Fruit fly (Drosophila melanogaster) whole organism, embryonic: ENCODE results near the gene CG9107.

Source experiments
- Adf1 ChIP-seq: fragments of 200-800 bp; sonication (Bioruptor generic); IDR thresholded peaks from 2 replicates; pipeline ENCODE4 v1.3.6; 2022; ENCODE audit warnings: missing biosample characterization, missing genetic modification characterization
- Bgb ChIP-seq: fragments of 200-800 bp; sonication (Bioruptor generic); IDR thresholded peaks from 2 replicates; pipeline ENCODE4 v1.3.6; 2022; ENCODE audit warnings: missing biosample characterization, missing genetic modification characterization; ENCODE audit not compliant: partially characterized antibody
- Blimp-1 ChIP-seq: fragments of 200-800 bp; sonication (Bioruptor generic); optimal IDR thresholded peaks from 3 replicates; lab custom pipeline; 2018; ENCODE audit warnings: missing biosample characterization, missing genetic modification characterization, mild to moderate bottlenecking, moderate library complexity, missing genetic modification reagents
- CG13123 ChIP-seq: fragments of 200-800 bp; sonication (Bioruptor generic); optimal IDR thresholded peaks from 2 replicates; lab custom pipeline; 2016; ENCODE audit warnings: missing biosample characterization, missing genetic modification characterization
- CG13775 ChIP-seq: fragments of 200-800 bp; sonication (Bioruptor generic); optimal IDR thresholded peaks from 3 replicates; lab custom pipeline; 2017; ENCODE audit warnings: missing biosample characterization, mild to moderate bottlenecking, missing genetic modification characterization
- CG13894 ChIP-seq: fragments of 200-800 bp; sonication (Bioruptor generic); optimal IDR thresholded peaks from 3 replicates; lab custom pipeline; 2018; ENCODE audit warnings: missing biosample characterization, mild to moderate bottlenecking, missing genetic modification characterization, moderate library complexity
- CG15479 ChIP-seq: fragments of 200-800 bp; sonication (Bioruptor generic); optimal IDR thresholded peaks from 3 replicates; lab custom pipeline; 2019; ENCODE audit warnings: missing biosample characterization, mild to moderate bottlenecking, missing genetic modification characterization, moderate library complexity
- CG15514 ChIP-seq: fragments of 200-800 bp; sonication (Bioruptor generic); optimal IDR thresholded peaks from 3 replicates; lab custom pipeline; 2017; ENCODE audit warnings: missing biosample characterization, missing genetic modification characterization, mild to moderate bottlenecking, moderate library complexity, missing genetic modification reagents
- CG15696 ChIP-seq: fragments of 200-800 bp; sonication (Bioruptor generic); optimal IDR thresholded peaks from 2 replicates; lab custom pipeline; 2019; ENCODE audit warnings: missing biosample characterization, mild to moderate bottlenecking, missing genetic modification characterization, moderate library complexity
- CG16779 ChIP-seq: fragments of 200-800 bp; sonication (Bioruptor generic); IDR thresholded peaks from 2 replicates; pipeline ENCODE4 v1.3.6; 2022; ENCODE audit warnings: missing biosample characterization, missing genetic modification characterization
- CG18599 ChIP-seq: fragments of 200-800 bp; sonication (Bioruptor generic); optimal IDR thresholded peaks from 3 replicates; lab custom pipeline; 2017; ENCODE audit warnings: missing biosample characterization, missing genetic modification characterization, mild to moderate bottlenecking, moderate library complexity, missing genetic modification reagents
- CG32767 ChIP-seq: fragments of 200-800 bp; sonication (Bioruptor generic); IDR thresholded peaks from 2 replicates; pipeline ENCODE4 v1.3.6; 2022; ENCODE audit warnings: missing biosample characterization, missing genetic modification characterization
- CG4854 ChIP-seq: fragments of 200-800 bp; sonication (Bioruptor generic); optimal IDR thresholded peaks from 2 replicates; lab custom pipeline; 2016; ENCODE audit warnings: missing biosample characterization, missing genetic modification characterization, inconsistent platforms
- CG7357 ChIP-seq: fragments of 200-800 bp; sonication (Bioruptor generic); IDR thresholded peaks from 3 replicates; pipeline ENCODE4 v1.3.6; 2022; ENCODE audit warnings: missing biosample characterization, missing genetic modification characterization
- CkIIα-i1 ChIP-seq: fragments of 200-800 bp; sonication (Bioruptor generic); IDR thresholded peaks from 2 replicates; pipeline ENCODE4 v1.3.6; 2022; ENCODE audit warnings: missing biosample characterization, missing genetic modification characterization
- Deaf1 ChIP-seq: fragments of 200-800 bp; optimal IDR thresholded peaks from 3 replicates; lab custom pipeline; 2019; ENCODE audit warnings: missing biosample characterization, mild to moderate bottlenecking, missing genetic modification characterization, moderate library complexity
- Dref ChIP-seq: fragments of 200-800 bp; sonication (Bioruptor generic); IDR thresholded peaks from 2 replicates; pipeline ENCODE4 v1.3.6; 2022; ENCODE audit warnings: missing biosample characterization, missing genetic modification characterization
- HmgZ ChIP-seq: fragments of 200-800 bp; sonication (Bioruptor generic); optimal IDR thresholded peaks from 2 replicates; lab custom pipeline; 2018; ENCODE audit warnings: missing biosample characterization, mild to moderate bottlenecking, missing genetic modification characterization
- Hr51 ChIP-seq, 2 experiments: fragments of 200-800 bp; sonication (Bioruptor generic); optimal IDR thresholded peaks; 2 replicates in 1 of 2; 3 replicates in 1 of 2; lab custom pipeline; 2016 to 2018; ENCODE audit warnings: missing biosample characterization in 2 of 2, missing genetic modification characterization in 2 of 2, mild to moderate bottlenecking in 1 of 2, moderate library complexity in 1 of 2
- Med ChIP-seq: fragments of 200-800 bp; sonication (Bioruptor generic); peaks from one replicate; lab custom pipeline; 2016; ENCODE audit warnings: missing biosample characterization, missing genetic modification characterization, mild to moderate bottlenecking, inconsistent platforms, moderate library complexity
- Meics ChIP-seq: fragments of 200-800 bp; sonication (Bioruptor generic); optimal IDR thresholded peaks from 2 replicates; lab custom pipeline; 2017; ENCODE audit warnings: missing biosample characterization, mild to moderate bottlenecking, missing genetic modification characterization
- Mes4 ChIP-seq: fragments of 200-800 bp; sonication (Bioruptor generic); optimal IDR thresholded peaks from 2 replicates; lab custom pipeline; 2016; ENCODE audit warnings: missing biosample characterization, missing genetic modification characterization
- Pdp1 ChIP-seq, 2 experiments: fragments of 200-800 bp; sonication (Bioruptor generic); optimal IDR thresholded peaks; 3 replicates each; lab custom pipeline; 2016; ENCODE audit warnings: missing biosample characterization in 2 of 2, missing genetic modification characterization in 2 of 2, mild to moderate bottlenecking in 1 of 2, moderate library complexity in 1 of 2
- Trl ChIP-seq, 3 experiments: fragments of >200 bp in 2 of 3; fragments of 200-800 bp in 1 of 3; sonication (Bioruptor generic) in 1 of 3; optimal IDR thresholded peaks; 2 replicates in 1 of 3; 3 replicates in 2 of 3; lab custom pipeline; 2016 to 2017; ENCODE audit warnings: missing biosample characterization in 1 of 3, missing genetic modification characterization in 1 of 3
- ase ChIP-seq: fragments of 200-800 bp; sonication (Bioruptor generic); IDR thresholded peaks from 3 replicates; pipeline ENCODE4 v1.3.6; 2022; ENCODE audit warnings: missing biosample characterization, missing genetic modification characterization
- ash1 ChIP-seq: fragments of 200-800 bp; sonication (Bioruptor generic); optimal IDR thresholded peaks from 2 replicates; lab custom pipeline; 2018; ENCODE audit warnings: missing biosample characterization, mild to moderate bottlenecking, missing genetic modification characterization
- cg ChIP-seq: fragments of 200-800 bp; sonication (Bioruptor generic); optimal IDR thresholded peaks from 3 replicates; lab custom pipeline; 2019; ENCODE audit warnings: missing biosample characterization, mild to moderate bottlenecking, missing genetic modification characterization, moderate library complexity
- grau ChIP-seq: fragments of 200-800 bp; optimal IDR thresholded peaks from 3 replicates; lab custom pipeline; 2019; ENCODE audit warnings: missing biosample characterization, mild to moderate bottlenecking, missing genetic modification characterization, moderate library complexity
- hkb ChIP-seq, 2 experiments: fragments of 200-800 bp in 1 of 2; fragments of >200 bp in 1 of 2; sonication (Bioruptor generic) in 1 of 2; IDR thresholded peaks in 1 of 2; optimal IDR thresholded peaks in 1 of 2; 2 replicates each; pipeline versions ENCODE4 v1.3.6 to Lab custom; 2017 to 2022; ENCODE audit warnings: missing biosample characterization in 1 of 2, missing genetic modification characterization in 1 of 2
- inv ChIP-seq: fragments of 200-800 bp; sonication (Bioruptor generic); IDR thresholded peaks from 2 replicates; pipeline ENCODE4 v1.3.6; 2022; ENCODE audit warnings: missing biosample characterization, missing genetic modification characterization; ENCODE audit not compliant: partially characterized antibody
- lab ChIP-seq: fragments of 200-800 bp; sonication (Bioruptor generic); optimal IDR thresholded peaks from 3 replicates; lab custom pipeline; 2017; ENCODE audit warnings: missing biosample characterization, missing genetic modification characterization, mild to moderate bottlenecking, moderate library complexity, missing genetic modification reagents
- nom ChIP-seq: fragments of 200-800 bp; sonication (Bioruptor generic); optimal IDR thresholded peaks from 2 replicates; lab custom pipeline; 2017; ENCODE audit warnings: missing biosample characterization, missing genetic modification characterization, mild to moderate bottlenecking, moderate library complexity, missing genetic modification reagents
- ro ChIP-seq: fragments of 200-800 bp; sonication (Bioruptor generic); IDR thresholded peaks from 2 replicates; pipeline ENCODE4 v1.3.6; 2022; ENCODE audit warnings: missing biosample characterization, missing genetic modification characterization
- row ChIP-seq: fragments of 200-800 bp; sonication (Bioruptor generic); IDR thresholded peaks from 3 replicates; pipeline ENCODE4 v1.3.6; 2022; ENCODE audit warnings: missing biosample characterization, missing genetic modification characterization
- seq ChIP-seq: fragments of 200-800 bp; sonication (Bioruptor generic); IDR thresholded peaks from 2 replicates; pipeline ENCODE4 v1.3.6; 2022; ENCODE audit warnings: missing biosample characterization, missing genetic modification characterization
- sug ChIP-seq: fragments of 200-800 bp; optimal IDR thresholded peaks from 2 replicates; lab custom pipeline; 2019; ENCODE audit warnings: missing biosample characterization, mild to moderate bottlenecking, missing genetic modification characterization, moderate library complexity
- tio ChIP-seq: fragments of 200-800 bp; sonication (Bioruptor generic); optimal IDR thresholded peaks from 2 replicates; lab custom pipeline; 2017; ENCODE audit warnings: missing biosample characterization, missing genetic modification characterization, inconsistent platforms
- tna ChIP-seq: fragments of 200-800 bp; sonication (Bioruptor generic); IDR thresholded peaks from 2 replicates; pipeline ENCODE4 v1.3.6; 2022; ENCODE audit warnings: missing biosample characterization, missing genetic modification characterization; ENCODE audit not compliant: partially characterized antibody
- ttk ChIP-seq: fragments of 200-800 bp; sonication (Bioruptor generic); IDR thresholded peaks from 2 replicates; pipeline ENCODE4 v2.1.2; 2022; ENCODE audit warnings: missing biosample characterization, missing genetic modification characterization

The CG9107 gene

DNA sequence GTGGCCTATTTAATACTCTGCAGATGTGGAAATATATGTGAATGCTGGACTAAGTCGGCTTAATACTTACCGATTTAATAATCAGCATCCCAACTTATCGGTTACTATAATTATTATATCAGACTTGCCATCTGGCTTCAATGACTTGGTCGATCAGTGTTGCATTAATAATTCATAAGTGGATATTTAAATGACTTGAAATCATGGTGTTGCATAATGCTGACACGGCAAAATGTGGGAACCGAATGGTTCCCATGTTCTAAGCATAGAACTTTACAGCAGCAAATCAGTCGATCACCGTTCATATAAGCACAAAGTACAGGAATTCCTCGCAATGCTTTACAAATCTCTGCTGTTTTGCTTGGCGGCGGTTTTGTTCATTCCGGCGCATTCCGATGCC lies 35.9 kb upstream of the CG9107 start, which contains the start of gene CG34180:
TSS of gene CG34180 (plus strand) at position 301 of the 400 bp plus-strand sequence.
- no peak for TF ChIP-seq CG13775 (GFP tag; lab: Kevin White, UChicago)
- TF ChIP-seq Pdp1 (GFP tag; optimal IDR thresholded peaks at IDR 0.05; lab: Kevin White, UChicago): peak in 1 of 2 experiments; percentile 17

DNA sequence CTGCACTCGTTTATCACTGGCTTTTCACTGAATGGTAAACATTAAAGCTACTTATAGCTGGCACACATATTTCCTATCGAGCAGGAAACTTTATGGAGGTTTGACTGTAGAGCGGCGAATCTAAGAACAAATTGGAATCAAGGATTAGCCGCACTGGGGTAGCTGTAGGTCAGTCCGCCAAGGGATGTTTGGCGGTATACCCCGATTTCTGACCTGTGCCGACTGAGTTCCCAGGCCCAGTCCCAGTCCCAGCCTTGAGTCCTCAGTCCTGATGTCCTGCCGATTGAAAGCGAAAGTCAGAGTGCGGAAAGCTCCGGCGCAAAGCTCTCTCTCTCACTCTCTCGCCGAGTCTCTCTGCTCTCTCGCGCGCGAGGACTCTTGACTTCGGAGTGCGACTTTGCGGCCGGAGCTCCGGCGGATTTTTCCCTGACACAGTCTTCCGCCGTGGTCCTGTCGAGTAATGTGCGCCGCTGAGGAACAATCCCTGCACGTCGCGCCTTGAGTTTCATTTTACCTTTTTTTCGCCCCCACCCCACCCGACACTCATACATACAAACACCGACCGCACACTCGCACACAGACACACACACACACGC lies 29.6 kb upstream of the CG9107 start, which contains the start of gene CG13995:
TSS of gene CG13995 (plus strand) at position 429 of the 596 bp plus-strand sequence.
- TF ChIP-seq tna: no peak
- TF ChIP-seq ash1 (GFP tag; lab: Kevin White, UChicago): no peak
- 0 out of 2 replicates have a peak, but pooled peaks have one; percentile 26 for TF ChIP-seq CG32767 (GFP tag; lab: Robert Waterston, UW)
- no peak for TF ChIP-seq Dref (GFP tag; lab: Robert Waterston, UW)
- peak; percentile 74 for TF ChIP-seq CG16779 (GFP tag; lab: Robert Waterston, UW)
- TF ChIP-seq CG13123 (GFP tag; lab: Kevin White, UChicago): no peak
- TF ChIP-seq Trl (optimal IDR thresholded peaks at IDR 0.05; lab: Kevin White, UChicago): peak in 1 of 2 experiments; percentile 71
- no peak for TF ChIP-seq Trl (GFP tag; optimal IDR thresholded peaks at IDR 0.05; lab: Kevin White, UChicago)
- TF ChIP-seq tio: no peak
- peak; percentile 14; the same call in 1 of the 2 replicates for TF ChIP-seq Adf1 (GFP tag; lab: Robert Waterston, UW)
- no peak for TF ChIP-seq hkb (optimal IDR thresholded peaks at IDR 0.05; lab: Kevin White, UChicago)
- TF ChIP-seq hkb (GFP tag; IDR thresholded peaks at IDR 0.05; lab: Robert Waterston, UW): peak; percentile 19; the same call in 1 of the 2 replicates
- TF ChIP-seq CG15514 (GFP tag; lab: Kevin White, UChicago): peak; percentile 18
- TF ChIP-seq grau: peak; percentile 60
- TF ChIP-seq Hr51 (GFP tag; optimal IDR thresholded peaks at IDR 0.05; lab: Kevin White, UChicago): peak in 1 of 2 experiments; percentile 75
- peak; percentile 31; the same call in 1 of the 2 replicates for TF ChIP-seq seq
- peak; percentile 12; the same call in 1 of the 3 replicates for TF ChIP-seq row (GFP tag; lab: Robert Waterston, UW)
- TF ChIP-seq inv (GFP tag; lab: Robert Waterston, UW): 0 out of 2 replicates have a peak, but pooled peaks have one; percentile 10
- 0 out of 3 replicates have a peak, but pooled peaks have one; percentile 36 for TF ChIP-seq ase (GFP tag; lab: Robert Waterston, UW)
- TF ChIP-seq CG13894: peak; percentile 100
- TF ChIP-seq Med (GFP tag; lab: Kevin White, UChicago): peak; percentile 58
- no peak for TF ChIP-seq CG7357 (GFP tag; lab: Robert Waterston, UW)
- 0 out of 2 replicates have a peak, but pooled peaks have one; percentile 24 for TF ChIP-seq ttk (GFP tag; lab: Robert Waterston, UW)
- no peak for TF ChIP-seq sug (tag; lab: Kevin White, UChicago)
- peak; percentile 54 for TF ChIP-seq nom (GFP tag; lab: Kevin White, UChicago)
- TF ChIP-seq Bgb: peak; percentile 27; the same call in 1 of the 2 replicates
- TF ChIP-seq ro (GFP tag; lab: Robert Waterston, UW): no peak
- no peak for TF ChIP-seq CG4854
- peak; percentile 28 for TF ChIP-seq Blimp-1 (GFP tag; lab: Kevin White, UChicago)
- TF ChIP-seq Mes4 (GFP tag; lab: Kevin White, UChicago): no peak
- no peak for TF ChIP-seq CG15479 (GFP tag; lab: Kevin White, UChicago)
- TF ChIP-seq CG15696 (tag; lab: Kevin White, UChicago): no peak
- TF ChIP-seq CkIIα-i1: no peak
- peak; percentile 22 for TF ChIP-seq lab (GFP tag; lab: Kevin White, UChicago)
- peak; percentile 7 for TF ChIP-seq CG18599 (GFP tag; lab: Kevin White, UChicago)
- no peak for TF ChIP-seq HmgZ
- peak; percentile 89 for TF ChIP-seq Deaf1 (tag; lab: Kevin White, UChicago)
- no peak for TF ChIP-seq Meics (GFP tag; lab: Kevin White, UChicago)
- peak; percentile 57 for TF ChIP-seq cg (GFP tag; lab: Kevin White, UChicago)
- TF ChIP-seq, all 482 proteins: peak for 22
